Fruit fly (Drosophila melanogaster) whole organism, embryonic: ENCODE results near the gene Patj.

ENCODE experiments used
- ATbp ChIP-seq: fragments of 200-800 bp; sonication (Bioruptor generic); optimal IDR thresholded peaks from 2 replicates; lab custom pipeline; 2017; ENCODE audit warnings: missing biosample characterization, mild to moderate bottlenecking, missing genetic modification characterization, missing genetic modification reagents
- Aef1 ChIP-seq: fragments of 200-800 bp; sonication (Bioruptor generic); IDR thresholded peaks from 3 replicates; pipeline ENCODE4 v1.3.6; 2022; ENCODE audit warnings: missing biosample characterization, missing genetic modification characterization
- Atf6 ChIP-seq: fragments of 200-800 bp; sonication (Bioruptor generic); IDR thresholded peaks from 2 replicates; pipeline ENCODE4 v1.3.6; 2022; ENCODE audit warnings: missing biosample characterization, missing genetic modification characterization
- BtbVII ChIP-seq: fragments of 200-800 bp; sonication (Bioruptor generic); optimal IDR thresholded peaks from 3 replicates; lab custom pipeline; 2017; ENCODE audit warnings: missing biosample characterization, mild to moderate bottlenecking, missing genetic modification characterization
- C15 ChIP-seq: fragments of 200-800 bp; sonication (Bioruptor generic); IDR thresholded peaks from 3 replicates; pipeline ENCODE4 v1.3.6; 2022; ENCODE audit warnings: missing biosample characterization, missing genetic modification characterization
- CG10147 ChIP-seq: fragments of 200-800 bp; sonication (Bioruptor generic); optimal IDR thresholded peaks from 2 replicates; lab custom pipeline; 2019; ENCODE audit warnings: missing biosample characterization, mild to moderate bottlenecking, missing genetic modification characterization, moderate library complexity
- CG10274 ChIP-seq: fragments of 200-800 bp; sonication (Bioruptor generic); optimal IDR thresholded peaks from 3 replicates; lab custom pipeline; 2017; ENCODE audit warnings: missing biosample characterization, mild to moderate bottlenecking, missing genetic modification characterization
- CG10543 ChIP-seq: fragments of 200-800 bp; sonication (Bioruptor generic); optimal IDR thresholded peaks from 3 replicates; lab custom pipeline; 2017; ENCODE audit warnings: missing biosample characterization, mild to moderate bottlenecking, missing genetic modification characterization, moderate library complexity
- CG11247 ChIP-seq: fragments of 200-800 bp; sonication (Bioruptor generic); IDR thresholded peaks from 2 replicates; pipeline ENCODE4 v1.3.6; 2022; ENCODE audit warnings: missing biosample characterization, missing genetic modification characterization
- CG14965 ChIP-seq: fragments of 200-800 bp; sonication (Bioruptor generic); optimal IDR thresholded peaks from 2 replicates; lab custom pipeline; 2016; ENCODE audit warnings: missing biosample characterization, missing genetic modification characterization, borderline replicate concordance
- CG1647 ChIP-seq: fragments of 200-800 bp; sonication (Bioruptor generic); optimal IDR thresholded peaks from 3 replicates; lab custom pipeline; 2016; ENCODE audit warnings: missing biosample characterization, missing genetic modification characterization
- CG16813 ChIP-seq: fragments of 200-800 bp; sonication (Bioruptor generic); IDR thresholded peaks from 3 replicates; pipeline ENCODE4 v1.3.6; 2022; ENCODE audit warnings: missing biosample characterization, missing genetic modification characterization; ENCODE audit not compliant: partially characterized antibody
- CG3163 ChIP-seq: fragments of 200-800 bp; sonication (Bioruptor generic); optimal IDR thresholded peaks from 3 replicates; lab custom pipeline; 2016; ENCODE audit warnings: missing biosample characterization, missing genetic modification characterization
- CG34422 ChIP-seq: fragments of 200-800 bp; sonication (Bioruptor generic); IDR thresholded peaks from 3 replicates; pipeline ENCODE4 v1.3.6; 2022; ENCODE audit warnings: missing biosample characterization, missing genetic modification characterization
- CG6254 ChIP-seq: fragments of 200-800 bp; sonication (Bioruptor generic); optimal IDR thresholded peaks from 3 replicates; lab custom pipeline; 2017; ENCODE audit warnings: mild to moderate bottlenecking, missing biosample characterization, missing genetic modification reagents, missing genetic modification characterization
- CG7556 ChIP-seq: fragments of 200-800 bp; sonication (Bioruptor generic); optimal IDR thresholded peaks from 2 replicates; lab custom pipeline; 2017; ENCODE audit warnings: missing biosample characterization, mild to moderate bottlenecking, missing genetic modification characterization
- CG7963 ChIP-seq: fragments of 200-800 bp; sonication (Bioruptor generic); IDR thresholded peaks from 3 replicates; pipeline ENCODE4 v1.3.6; 2022; ENCODE audit warnings: missing biosample characterization, missing genetic modification characterization; ENCODE audit not compliant: partially characterized antibody
- CG8281 ChIP-seq: fragments of 200-800 bp; sonication (Bioruptor generic); optimal IDR thresholded peaks from 2 replicates; lab custom pipeline; 2018; ENCODE audit warnings: missing biosample characterization, mild to moderate bottlenecking, missing genetic modification characterization, moderate library complexity
- CG8290 ChIP-seq, 3 experiments: fragments of 200-800 bp; sonication (Bioruptor generic); optimal IDR thresholded peaks; 2 replicates each; lab custom pipeline; 2016 to 2019; ENCODE audit warnings: missing biosample characterization in 3 of 3, missing genetic modification characterization in 3 of 3, mild to moderate bottlenecking in 2 of 3, moderate library complexity in 1 of 3
- CG9609 ChIP-seq: fragments of 200-800 bp; sonication (Bioruptor generic); optimal IDR thresholded peaks from 3 replicates; lab custom pipeline; 2016; ENCODE audit warnings: missing biosample characterization, missing genetic modification characterization
- Dip3 ChIP-seq: fragments of 200-800 bp; sonication (Bioruptor generic); optimal IDR thresholded peaks from 3 replicates; lab custom pipeline; 2016; ENCODE audit warnings: missing biosample characterization, missing genetic modification characterization
- Dll ChIP-seq: fragments of 200-800 bp; sonication (Bioruptor generic); IDR thresholded peaks from 4 replicates; pipeline ENCODE4 v1.3.6; 2022; ENCODE audit warnings: missing biosample characterization, missing genetic modification characterization; ENCODE audit not compliant: partially characterized antibody
- Eip74EF ChIP-seq, 2 experiments: fragments of 200-800 bp in 1 of 2; fragments of >200 bp in 1 of 2; sonication (Bioruptor generic) in 1 of 2; optimal IDR thresholded peaks; 2 replicates each; lab custom pipeline; 2017 to 2019; ENCODE audit warnings: missing biosample characterization in 2 of 2, missing genetic modification characterization in 2 of 2, mild to moderate bottlenecking in 1 of 2, moderate library complexity in 1 of 2
- HLH54F ChIP-seq: fragments of 200-800 bp; sonication (Bioruptor generic); optimal IDR thresholded peaks from 3 replicates; lab custom pipeline; 2016; ENCODE audit warnings: missing biosample characterization, missing genetic modification characterization
- Hmx ChIP-seq: fragments of 200-800 bp; sonication (Bioruptor generic); optimal IDR thresholded peaks from 2 replicates; lab custom pipeline; 2016; ENCODE audit warnings: missing biosample characterization, missing genetic modification characterization
- Hr78 ChIP-seq, 2 experiments: fragments of 200-800 bp in 1 of 2; fragments of >200 bp in 1 of 2; sonication (Bioruptor generic) in 1 of 2; optimal IDR thresholded peaks; 2 replicates each; lab custom pipeline; 2017 to 2019; ENCODE audit warnings: missing biosample characterization in 2 of 2, missing genetic modification characterization in 2 of 2, mild to moderate bottlenecking in 1 of 2, moderate library complexity in 1 of 2
- Hsf ChIP-seq: fragments of 200-800 bp; sonication (Bioruptor generic); optimal IDR thresholded peaks from 3 replicates; lab custom pipeline; 2016; ENCODE audit warnings: missing biosample characterization, missing genetic modification characterization
- Scr ChIP-seq: fragments of 200-800 bp; sonication (Bioruptor generic); IDR thresholded peaks from 2 replicates; pipeline ENCODE4 v1.3.6; 2022; ENCODE audit warnings: missing biosample characterization, missing genetic modification characterization; ENCODE audit not compliant: partially characterized antibody
- Side ChIP-seq: fragments of 200-800 bp; sonication (Bioruptor generic); optimal IDR thresholded peaks from 2 replicates; lab custom pipeline; 2016; ENCODE audit warnings: missing biosample characterization, missing genetic modification characterization
- Sox102F ChIP-seq: fragments of 200-800 bp; sonication (Bioruptor generic); optimal IDR thresholded peaks from 2 replicates; lab custom pipeline; 2018; ENCODE audit warnings: missing biosample characterization, mild to moderate bottlenecking, missing genetic modification characterization, moderate library complexity
- abd-A ChIP-seq: fragments of 200-800 bp; sonication (Bioruptor generic); optimal IDR thresholded peaks from 3 replicates; lab custom pipeline; 2019; ENCODE audit warnings: missing biosample characterization, mild to moderate bottlenecking, missing genetic modification characterization, moderate library complexity
- ap ChIP-seq: fragments of 200-800 bp; sonication (Bioruptor generic); IDR thresholded peaks from 2 replicates; pipeline ENCODE4 v1.3.6; 2022; ENCODE audit warnings: missing biosample characterization, missing genetic modification characterization
- caup ChIP-seq: fragments of 200-800 bp; sonication (Bioruptor generic); optimal IDR thresholded peaks from 3 replicates; lab custom pipeline; 2017; ENCODE audit warnings: missing biosample characterization, mild to moderate bottlenecking, missing genetic modification characterization, moderate library complexity; ENCODE audit not compliant: severe bottlenecking
- chinmo ChIP-seq: fragments of 200-800 bp; sonication (Bioruptor generic); IDR thresholded peaks from 4 replicates; pipeline ENCODE4 v1.3.6; 2022; ENCODE audit warnings: missing biosample characterization, missing genetic modification characterization; ENCODE audit not compliant: partially characterized antibody
- ci ChIP-seq: fragments of 200-800 bp; sonication (Bioruptor generic); IDR thresholded peaks from 3 replicates; pipeline ENCODE4 v1.3.6; 2022; ENCODE audit warnings: missing biosample characterization, missing genetic modification characterization
- cwo ChIP-seq: fragments of 200-800 bp; sonication (Bioruptor generic); optimal IDR thresholded peaks from 3 replicates; lab custom pipeline; 2017; ENCODE audit warnings: missing biosample characterization, missing genetic modification characterization, mild to moderate bottlenecking, moderate library complexity, missing genetic modification reagents
- dan ChIP-seq: fragments of 200-800 bp; sonication (Bioruptor generic); IDR thresholded peaks from 2 replicates; pipeline ENCODE4 v1.3.6; 2022; ENCODE audit warnings: missing biosample characterization, missing genetic modification characterization
- esg ChIP-seq: fragments of 200-800 bp; sonication (Bioruptor generic); conservative IDR thresholded peaks from 2 replicates; pipeline ENCODE4 v1.3.6; 2022; ENCODE audit warnings: missing biosample characterization, missing genetic modification characterization
- eyg ChIP-seq: fragments of 200-800 bp; sonication (Bioruptor generic); optimal IDR thresholded peaks from 3 replicates; lab custom pipeline; 2016; ENCODE audit warnings: missing biosample characterization, missing genetic modification characterization
- ftz-f1 ChIP-seq: fragments of 200-800 bp; sonication (Bioruptor generic); optimal IDR thresholded peaks from 2 replicates; lab custom pipeline; 2016; ENCODE audit warnings: missing biosample characterization, missing genetic modification characterization
- grn ChIP-seq: fragments of 200-800 bp; sonication (Bioruptor generic); optimal IDR thresholded peaks from 3 replicates; lab custom pipeline; 2017; ENCODE audit warnings: missing biosample characterization, missing genetic modification characterization
- gsb-n ChIP-seq: fragments of 200-800 bp; sonication (Bioruptor generic); optimal IDR thresholded peaks from 3 replicates; lab custom pipeline; 2018; ENCODE audit warnings: missing biosample characterization, mild to moderate bottlenecking, missing genetic modification characterization
- jigr1 ChIP-seq: fragments of 200-800 bp; sonication (Bioruptor generic); IDR thresholded peaks from 3 replicates; pipeline ENCODE4 v1.3.6; 2022; ENCODE audit warnings: missing biosample characterization, missing genetic modification characterization
- ken ChIP-seq: fragments of 200-800 bp; sonication (Bioruptor generic); IDR thresholded peaks from 3 replicates; pipeline ENCODE4 v1.3.6; 2022; ENCODE audit warnings: missing biosample characterization, missing genetic modification characterization
- mirr ChIP-seq: fragments of 200-800 bp; sonication (Bioruptor generic); optimal IDR thresholded peaks from 3 replicates; lab custom pipeline; 2018; ENCODE audit warnings: missing biosample characterization, mild to moderate bottlenecking, missing genetic modification characterization
- pfk ChIP-seq: fragments of 200-800 bp; sonication (Bioruptor generic); optimal IDR thresholded peaks from 2 replicates; lab custom pipeline; 2018; ENCODE audit warnings: missing biosample characterization, mild to moderate bottlenecking, missing genetic modification characterization, moderate library complexity
- shn ChIP-seq: fragments of 200-800 bp; sonication (Bioruptor generic); optimal IDR thresholded peaks from 3 replicates; lab custom pipeline; 2016; ENCODE audit warnings: missing biosample characterization, missing genetic modification characterization
- tup ChIP-seq: fragments of 200-800 bp; sonication (Bioruptor generic); optimal IDR thresholded peaks from 2 replicates; lab custom pipeline; 2016; ENCODE audit warnings: missing biosample characterization, mild to moderate bottlenecking, missing genetic modification characterization, moderate library complexity
- vvl ChIP-seq: fragments of 200-800 bp; sonication (Bioruptor generic); IDR thresholded peaks from 2 replicates; pipeline ENCODE4 v1.3.6; 2022; ENCODE audit warnings: missing biosample characterization, missing genetic modification characterization

Gene Patj

dm6 chr3L:1817405-1817804 lies 18.8 kb downstream of the Patj start (continued):
- peak in 1 of 2 experiments; percentile 44 for TF ChIP-seq Eip74EF (GFP tag; optimal IDR thresholded peaks at IDR 0.05; lab: Kevin White, UChicago)
- no peak for TF ChIP-seq Sox102F (GFP tag; lab: Kevin White, UChicago)
- TF ChIP-seq pfk: no peak
- no peak for TF ChIP-seq abd-A
- peak; percentile 18; the same call in 1 of the 2 replicates for TF ChIP-seq vvl (GFP tag; lab: Robert Waterston, UW)
- TF ChIP-seq ap (GFP tag; lab: Robert Waterston, UW): no peak
- TF ChIP-seq Dip3 (GFP tag; lab: Kevin White, UChicago): no peak
- TF ChIP-seq gsb-n (tag; lab: Kevin White, UChicago): no peak
- TF ChIP-seq ci: no peak
- TF ChIP-seq Hsf (GFP tag; lab: Kevin White, UChicago): no peak
- TF ChIP-seq HLH54F (GFP tag; lab: Kevin White, UChicago): no peak

dm6 chr3L:1818834-1819233 lies 20.2 kb downstream of the Patj start:
- TF ChIP-seq Dll: no peak
- TF ChIP-seq esg: no peak
- no peak for TF ChIP-seq CG8281 (tag; lab: Kevin White, UChicago)
- no peak for TF ChIP-seq CG7556 (GFP tag; lab: Kevin White, UChicago)
- no peak for TF ChIP-seq CG7963
- peak; percentile 25 for TF ChIP-seq cwo (GFP tag; lab: Kevin White, UChicago)
- TF ChIP-seq mirr (GFP tag; lab: Kevin White, UChicago): peak; percentile 20
- TF ChIP-seq ftz-f1 (GFP tag; lab: Kevin White, UChicago): peak; percentile 55
- no peak for TF ChIP-seq Scr (GFP tag; lab: Robert Waterston, UW)
- peak; percentile 10 for TF ChIP-seq CG10543 (GFP tag; lab: Kevin White, UChicago)
- TF ChIP-seq CG10274 (GFP tag; lab: Kevin White, UChicago): no peak
- TF ChIP-seq CG9609 (GFP tag; lab: Kevin White, UChicago): no peak
- TF ChIP-seq ken (GFP tag; lab: Robert Waterston, UW): no peak
- TF ChIP-seq Hmx (GFP tag; lab: Kevin White, UChicago): no peak
- TF ChIP-seq CG3163 (GFP tag; lab: Kevin White, UChicago): no peak
- peak; percentile 96 for TF ChIP-seq chinmo (GFP tag; lab: Robert Waterston, UW)
- TF ChIP-seq tup (GFP tag; lab: Kevin White, UChicago): no peak
- TF ChIP-seq C15 (GFP tag; lab: Robert Waterston, UW): no peak
- no peak for TF ChIP-seq CG34422 (GFP tag; lab: Robert Waterston, UW)
- TF ChIP-seq eyg (GFP tag; lab: Kevin White, UChicago): no peak
- no peak for TF ChIP-seq jigr1 (GFP tag; lab: Robert Waterston, UW)
- TF ChIP-seq CG10147 (GFP tag; lab: Kevin White, UChicago): no peak
- no peak for TF ChIP-seq ATbp (GFP tag; lab: Kevin White, UChicago)
- TF ChIP-seq Side (GFP tag; lab: Kevin White, UChicago): no peak
- no peak for TF ChIP-seq CG14965 (GFP tag; lab: Kevin White, UChicago)
- no peak for TF ChIP-seq CG11247 (GFP tag; lab: Robert Waterston, UW)
- no peak for TF ChIP-seq shn
- no peak for TF ChIP-seq CG8290 (GFP tag; optimal IDR thresholded peaks at IDR 0.05; lab: Kevin White, UChicago)
- TF ChIP-seq CG8290 (tag; optimal IDR thresholded peaks at IDR 0.05; lab: Kevin White, UChicago): no peak
- TF ChIP-seq Atf6: no peak
- no peak for TF ChIP-seq CG6254 (GFP tag; lab: Kevin White, UChicago)
- no peak for TF ChIP-seq BtbVII (GFP tag; lab: Kevin White, UChicago)
- TF ChIP-seq caup (GFP tag; lab: Kevin White, UChicago): no peak
- no peak for TF ChIP-seq dan
- TF ChIP-seq Hr78 (GFP tag; optimal IDR thresholded peaks at IDR 0.05; lab: Kevin White, UChicago): no peak
- no peak for TF ChIP-seq CG1647 (GFP tag; lab: Kevin White, UChicago)
- TF ChIP-seq CG16813 (GFP tag; lab: Robert Waterston, UW): no peak
- TF ChIP-seq grn (GFP tag; lab: Kevin White, UChicago): no peak
- TF ChIP-seq Eip74EF (GFP tag; optimal IDR thresholded peaks at IDR 0.05; lab: Kevin White, UChicago): peak in 1 of 2 experiments; percentile 98
- no peak for TF ChIP-seq Aef1
